Worm (Caenorhabditis elegans) whole organism, mixed stage, embryonic: ENCODE measurements around the gene F44F4.9.
"Not testable (repeated sequence)": the region's sequence is repeated elsewhere in the genome, so short reads cannot be mapped to it uniquely, and the experiment has no call there.

Source experiments
- M03D4.4 ChIP-seq: sonication (generic microtip); optimal IDR thresholded peaks from 2 replicates; lab custom pipeline; 2017; ENCODE audit warnings: mild to moderate bottlenecking, missing genetic modification characterization, missing compliant biosample characterization
- bed-3 ChIP-seq: fragments of 200-800 bp; sonication (Bioruptor generic); optimal IDR thresholded peaks from 3 replicates; lab custom pipeline; 2018; ENCODE audit warnings: mild to moderate bottlenecking, missing genetic modification characterization, moderate library complexity, missing compliant biosample characterization
- blmp-1 ChIP-seq: fragments of 150-350 bp; optimal IDR thresholded peaks from 2 replicates; lab custom pipeline; 2014; ENCODE audit warnings: missing biosample characterization, missing genetic modification characterization
- ceh-39 ChIP-seq: fragments of 150-350 bp; optimal IDR thresholded peaks from 2 replicates; lab custom pipeline; 2014; ENCODE audit warnings: missing biosample characterization, missing genetic modification characterization
- ceh-43 ChIP-seq: fragments of 200-800 bp; sonication (Bioruptor generic); optimal IDR thresholded peaks from 2 replicates; lab custom pipeline; 2018; ENCODE audit warnings: mild to moderate bottlenecking, missing genetic modification characterization, moderate library complexity, missing compliant biosample characterization
- ceh-83 ChIP-seq: fragments of 200-800 bp; sonication (Bioruptor generic); optimal IDR thresholded peaks from 2 replicates; lab custom pipeline; 2018; ENCODE audit warnings: mild to moderate bottlenecking, missing genetic modification characterization, missing compliant biosample characterization
- ces-1 ChIP-seq: fragments of 150-350 bp; optimal IDR thresholded peaks from 2 replicates; lab custom pipeline; 2014; ENCODE audit warnings: missing biosample characterization, missing genetic modification reagents, missing genetic modification characterization
- cnd-1 ChIP-seq: fragments of 200-800 bp; sonication (Bioruptor generic); optimal IDR thresholded peaks from 2 replicates; lab custom pipeline; 2018; ENCODE audit warnings: mild to moderate bottlenecking, missing genetic modification characterization, missing compliant biosample characterization
- drap-1 ChIP-seq: fragments of 200-800 bp; sonication (Bioruptor generic); optimal IDR thresholded peaks from 3 replicates; lab custom pipeline; 2018; ENCODE audit warnings: mild to moderate bottlenecking, missing genetic modification characterization, missing compliant biosample characterization
- elt-3 ChIP-seq: fragments of 150-350 bp; optimal IDR thresholded peaks from 2 replicates; lab custom pipeline; 2014; ENCODE audit warnings: missing biosample characterization, missing genetic modification characterization
- flh-1 ChIP-seq: fragments of 200-800 bp; sonication (Bioruptor generic); optimal IDR thresholded peaks from 2 replicates; lab custom pipeline; 2018; ENCODE audit warnings: mild to moderate bottlenecking, missing genetic modification characterization, moderate library complexity, missing compliant biosample characterization
- ham-2 ChIP-seq: fragments of 200-800 bp; sonication (Bioruptor generic); optimal IDR thresholded peaks from 2 replicates; lab custom pipeline; 2018; ENCODE audit warnings: mild to moderate bottlenecking, missing genetic modification characterization, missing compliant biosample characterization
- hlh-1 ChIP-seq: fragments of 150-350 bp; optimal IDR thresholded peaks from 2 replicates; lab custom pipeline; 2014; ENCODE audit warnings: missing biosample characterization, missing genetic modification reagents, missing genetic modification characterization
- lin-13 ChIP-seq: fragments of 150-350 bp; optimal IDR thresholded peaks from 2 replicates; lab custom pipeline; 2014; ENCODE audit warnings: missing biosample characterization, missing genetic modification characterization
- lin-32 ChIP-seq: fragments of 200-800 bp; sonication (Bioruptor generic); optimal IDR thresholded peaks from 2 replicates; lab custom pipeline; 2018; ENCODE audit warnings: mild to moderate bottlenecking, missing genetic modification characterization, missing compliant biosample characterization
- lsy-2 ChIP-seq: fragments of 150-350 bp; optimal IDR thresholded peaks from 2 replicates; lab custom pipeline; 2014; ENCODE audit warnings: missing biosample characterization, missing genetic modification characterization
- mab-5 ChIP-seq: fragments of 150-350 bp; optimal IDR thresholded peaks from 2 replicates; lab custom pipeline; 2014; ENCODE audit warnings: missing biosample characterization, missing genetic modification characterization
- mep-1 ChIP-seq: fragments of 150-350 bp; optimal IDR thresholded peaks from 2 replicates; lab custom pipeline; 2017; ENCODE audit warnings: missing biosample characterization, missing genetic modification reagents, missing genetic modification characterization, inconsistent platforms
- mls-2 ChIP-seq: sonication (generic microtip); optimal IDR thresholded peaks from 2 replicates; lab custom pipeline; 2016; ENCODE audit warnings: mild to moderate bottlenecking, missing genetic modification characterization, moderate library complexity, missing compliant biosample characterization
- nhr-12 ChIP-seq: fragments of 150-350 bp; optimal IDR thresholded peaks from 2 replicates; lab custom pipeline; 2014; ENCODE audit warnings: missing biosample characterization, missing genetic modification characterization
- nhr-2 ChIP-seq: fragments of 150-350 bp; optimal IDR thresholded peaks from 2 replicates; lab custom pipeline; 2014; ENCODE audit warnings: missing biosample characterization, missing genetic modification characterization
- nhr-237 ChIP-seq: fragments of 150-350 bp; optimal IDR thresholded peaks from 2 replicates; lab custom pipeline; 2014; ENCODE audit warnings: missing biosample characterization, missing genetic modification characterization
- nhr-28 ChIP-seq: fragments of 150-350 bp; optimal IDR thresholded peaks from 2 replicates; lab custom pipeline; 2014; ENCODE audit warnings: missing biosample characterization, missing genetic modification characterization
- sem-2 ChIP-seq: fragments of 200-800 bp; sonication (Bioruptor generic); optimal IDR thresholded peaks from 2 replicates; lab custom pipeline; 2018; ENCODE audit warnings: mild to moderate bottlenecking, missing genetic modification characterization, missing compliant biosample characterization
- snpc-4 ChIP-seq: fragments of 150-350 bp; optimal IDR thresholded peaks from 2 replicates; lab custom pipeline; 2014; ENCODE audit warnings: missing biosample characterization, missing genetic modification characterization
- sptf-1 ChIP-seq: sonication (generic microtip); optimal IDR thresholded peaks from 2 replicates; lab custom pipeline; 2017; ENCODE audit warnings: mild to moderate bottlenecking, missing genetic modification characterization, moderate library complexity, missing compliant biosample characterization
- tbx-8 ChIP-seq: fragments of 200-800 bp; sonication (Bioruptor generic); optimal IDR thresholded peaks from 2 replicates; lab custom pipeline; 2018; ENCODE audit warnings: mild to moderate bottlenecking, missing genetic modification characterization, moderate library complexity, missing compliant biosample characterization
- unc-120 ChIP-seq: sonication (generic microtip); optimal IDR thresholded peaks from 2 replicates; lab custom pipeline; 2017; ENCODE audit warnings: missing genetic modification characterization, missing compliant biosample characterization; ENCODE audit not compliant: poor library complexity, severe bottlenecking
- unc-62 ChIP-seq: fragments of 150-350 bp; optimal IDR thresholded peaks from 2 replicates; lab custom pipeline; 2014; ENCODE audit warnings: missing biosample characterization, missing genetic modification reagents, missing genetic modification characterization
- zip-8 ChIP-seq: fragments of 150-350 bp; optimal IDR thresholded peaks from 2 replicates; lab custom pipeline; 2014; ENCODE audit warnings: missing biosample characterization, missing genetic modification characterization
- ztf-11 ChIP-seq: fragments of 150-350 bp; optimal IDR thresholded peaks from 2 replicates; lab custom pipeline; 2014; ENCODE audit warnings: missing biosample characterization, missing genetic modification characterization

Gene F44F4.9

DNA sequence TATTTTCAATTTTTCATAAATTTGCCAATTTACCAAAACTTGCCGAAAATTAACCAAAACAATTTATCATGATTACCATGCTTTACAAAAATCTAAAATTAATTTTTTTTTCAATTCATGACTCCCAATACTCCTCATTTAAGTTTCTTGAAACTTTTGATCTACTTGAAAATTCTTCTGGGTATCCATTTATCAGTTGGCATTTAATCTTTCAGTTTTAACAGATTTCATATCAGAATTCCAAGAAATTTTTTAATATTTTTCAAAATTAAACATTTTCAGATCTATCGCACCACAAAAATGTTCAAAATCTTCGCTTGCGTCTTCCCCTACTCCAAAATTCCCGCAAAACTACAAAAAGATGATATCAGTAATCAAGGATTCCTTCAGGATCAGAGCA, 8.3 kb upstream of the F44F4.9 start, which contains the start of gene Y19D2B.2:
Gene Y19D2B.2, plus strand, starts transcription at position 301 of the 400 bp plus-strand sequence.
- TF ChIP-seq snpc-4 (tag; lab: Kevin White, UChicago): no peak
- no peak for TF ChIP-seq sptf-1 (tag; lab: Kevin White, UChicago)

DNA sequence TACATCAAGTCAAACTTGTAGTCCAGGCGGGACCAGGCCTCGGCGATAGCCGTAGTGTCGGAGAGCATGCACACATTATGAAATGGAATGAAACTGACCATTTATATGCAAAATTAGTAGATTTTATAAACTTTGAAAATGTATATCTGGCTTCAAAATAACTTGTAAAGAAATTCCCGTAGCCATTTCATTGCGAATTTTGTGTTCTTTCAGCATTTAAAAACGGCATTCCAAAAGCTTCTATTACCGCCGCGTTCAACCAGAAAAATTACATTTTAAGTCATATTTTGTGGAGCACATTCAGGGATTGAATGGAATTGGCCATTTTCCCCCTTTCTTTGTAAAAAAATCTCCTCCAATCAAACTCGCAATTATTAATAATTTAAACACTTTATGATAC, 7.2 kb upstream of the F44F4.9 start, which contains the start of gene Y19D2B.1:
Gene Y19D2B.1, minus strand, starts transcription at position 101 of the 400 bp plus-strand sequence.
- not testable (repeated sequence) for TF ChIP-seq hlh-1 (tag; lab: Kevin White, UChicago); lin-32 (GFP tag; lab: Kevin White, UChicago); nhr-237

DNA sequence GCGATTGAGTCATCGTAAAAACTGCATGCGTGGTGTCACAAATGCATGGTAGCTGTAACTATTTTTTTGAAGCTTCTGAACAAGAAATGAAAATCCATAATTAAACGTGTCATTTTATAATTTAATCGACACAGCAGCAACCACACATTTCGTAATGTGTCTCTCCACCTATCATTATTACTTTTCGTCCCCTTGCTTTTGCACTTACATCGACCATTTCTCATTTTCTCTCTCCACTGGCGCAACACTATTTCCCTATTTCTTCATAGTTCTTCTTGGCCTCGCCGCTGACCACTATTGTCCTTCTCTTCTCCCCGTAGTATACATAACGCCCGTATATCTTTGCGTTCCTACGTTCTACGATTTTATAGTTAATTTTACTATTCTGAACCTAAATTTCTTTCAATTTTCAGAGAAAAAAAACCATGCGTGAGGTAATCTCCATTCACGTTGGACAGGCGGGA, 2.7 kb upstream of the F44F4.9 start, which contains the start of gene tba-4:
Gene tba-4, plus strand, starts transcription at position 414 of the 464 bp plus-strand sequence.
- TF ChIP-seq ceh-83 (GFP tag; lab: Kevin White, UChicago) (no peak), sem-2 (no peak), tbx-8 (no peak), unc-62 (GFP tag; lab: Kevin White, UChicago) (no peak), ztf-11 (no peak), drap-1 (GFP tag; lab: Kevin White, UChicago) (no peak), ces-1 (GFP tag; lab: Kevin White, UChicago) (no peak), lin-13 (tag; lab: Kevin White, UChicago) (no peak), ceh-39 (tag; lab: Kevin White, UChicago) (no peak), unc-120 (no peak), nhr-28 (tag; lab: Kevin White, UChicago) (no peak), snpc-4 (tag; lab: Kevin White, UChicago) (no peak), cnd-1 (no peak), M03D4.4 (no peak), nhr-2 (tag; lab: Kevin White, UChicago) (no peak), nhr-237 (no peak), bed-3 (GFP tag; lab: Kevin White, UChicago) (no peak)
- TF ChIP-seq, all 35 proteins: peak for 0

DNA sequence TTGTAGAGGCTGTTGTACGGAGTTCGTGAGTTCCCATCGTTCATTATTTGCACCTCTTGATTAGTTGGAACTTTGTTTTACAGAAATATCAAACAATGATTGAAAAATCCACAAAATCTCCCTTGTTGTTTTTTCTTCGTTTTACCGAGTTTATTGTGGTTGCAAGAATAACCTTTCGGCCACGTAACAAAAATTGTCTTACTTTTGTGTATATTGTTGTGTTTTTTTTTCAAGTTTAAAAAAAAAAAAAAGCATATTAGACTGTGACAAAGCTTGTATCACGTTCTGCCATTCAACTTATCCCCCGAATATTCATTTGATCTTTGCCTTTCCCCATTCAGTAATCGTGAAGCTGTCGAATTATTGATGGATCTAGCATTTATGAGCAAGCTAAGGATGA, 1.5 kb upstream of the F44F4.9 start, which contains the start of gene F44F4.10:
Gene F44F4.10, minus strand, starts transcription at position 101 of the 400 bp plus-strand sequence.
- TF ChIP-seq sptf-1 (tag; lab: Kevin White, UChicago) (no peak), elt-3 (no peak), nhr-2 (tag; lab: Kevin White, UChicago) (no peak)

DNA sequence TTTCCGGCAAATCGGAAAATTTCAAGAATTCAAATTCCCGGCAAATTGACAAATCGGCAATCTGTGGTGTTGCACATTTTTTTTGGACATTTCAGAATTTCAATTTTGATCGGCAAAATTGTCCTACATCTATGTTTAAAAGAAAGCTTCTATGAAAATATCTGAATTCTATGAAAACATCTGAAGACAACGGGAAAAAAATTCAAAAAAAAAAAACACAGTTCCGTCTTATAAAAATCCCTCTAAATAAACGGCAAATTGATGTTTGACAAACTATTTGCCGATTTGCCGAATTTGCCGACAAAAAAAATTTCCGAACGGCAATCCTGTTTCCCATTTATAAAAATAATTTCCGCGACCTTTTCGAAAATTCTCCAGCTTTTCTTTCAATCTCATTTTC, 1.3 kb downstream of the F44F4.9 start, which contains the start of gene F44F4.15:
Gene F44F4.15, plus strand, starts transcription at position 301 of the 400 bp plus-strand sequence.
- no peak for TF ChIP-seq cnd-1
- no peak for TF ChIP-seq ham-2
- no peak for TF ChIP-seq blmp-1
- no peak for TF ChIP-seq ceh-39 (tag; lab: Kevin White, UChicago)
- TF ChIP-seq tbx-8: no peak
- no peak for TF ChIP-seq sem-2
- TF ChIP-seq unc-62 (GFP tag; lab: Kevin White, UChicago): no peak
- TF ChIP-seq lsy-2 (tag; lab: Kevin White, UChicago): no peak
- no peak for TF ChIP-seq mab-5 (tag; lab: Kevin White, UChicago)
- TF ChIP-seq ceh-43 (GFP tag; lab: Kevin White, UChicago): no peak
- TF ChIP-seq nhr-2 (tag; lab: Kevin White, UChicago): no peak
- no peak for TF ChIP-seq elt-3
- no peak for TF ChIP-seq lin-13 (tag; lab: Kevin White, UChicago)
- no peak for TF ChIP-seq ceh-83 (GFP tag; lab: Kevin White, UChicago)
- no peak for TF ChIP-seq flh-1
- TF ChIP-seq mls-2: no peak
- no peak for TF ChIP-seq zip-8 (tag; lab: Kevin White, UChicago)
- no peak for TF ChIP-seq snpc-4 (tag; lab: Kevin White, UChicago)
- no peak for TF ChIP-seq mep-1 (tag; lab: Kevin White, UChicago)
- TF ChIP-seq ztf-11: no peak

DNA sequence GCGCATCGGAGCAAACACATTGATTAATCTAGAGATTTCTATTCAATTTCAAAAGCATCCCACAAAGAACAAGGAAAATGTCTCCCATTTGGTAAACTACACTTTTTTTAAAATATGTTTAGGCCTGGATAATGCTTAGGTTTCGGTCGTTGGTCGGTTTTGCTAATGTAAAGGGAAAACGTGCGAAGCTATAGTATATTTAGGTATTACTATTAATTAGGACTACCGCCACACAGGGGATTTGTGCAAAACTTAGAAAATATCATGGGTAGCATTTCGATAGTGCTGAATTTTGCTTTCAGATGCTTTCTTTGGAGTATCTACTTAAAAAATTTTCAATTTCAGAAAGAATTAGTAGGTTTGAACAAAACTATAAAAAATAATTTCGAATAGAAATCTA, 2.6 kb downstream of the F44F4.9 start:
- no peak for TF ChIP-seq blmp-1
- no peak for TF ChIP-seq M03D4.4
- no peak for TF ChIP-seq nhr-2 (tag; lab: Kevin White, UChicago)
- TF ChIP-seq nhr-12: no peak
- no peak for TF ChIP-seq mep-1 (tag; lab: Kevin White, UChicago)
- no peak for TF ChIP-seq cnd-1
- TF ChIP-seq lsy-2 (tag; lab: Kevin White, UChicago): no peak
- no peak for TF ChIP-seq mls-2
- TF ChIP-seq mab-5 (tag; lab: Kevin White, UChicago): no peak
- no peak for TF ChIP-seq sptf-1 (tag; lab: Kevin White, UChicago)
- no peak for TF ChIP-seq unc-120
